Worm (Caenorhabditis elegans): ENCODE measurements around the gene M163.1.

M163.1 gene

DNA sequence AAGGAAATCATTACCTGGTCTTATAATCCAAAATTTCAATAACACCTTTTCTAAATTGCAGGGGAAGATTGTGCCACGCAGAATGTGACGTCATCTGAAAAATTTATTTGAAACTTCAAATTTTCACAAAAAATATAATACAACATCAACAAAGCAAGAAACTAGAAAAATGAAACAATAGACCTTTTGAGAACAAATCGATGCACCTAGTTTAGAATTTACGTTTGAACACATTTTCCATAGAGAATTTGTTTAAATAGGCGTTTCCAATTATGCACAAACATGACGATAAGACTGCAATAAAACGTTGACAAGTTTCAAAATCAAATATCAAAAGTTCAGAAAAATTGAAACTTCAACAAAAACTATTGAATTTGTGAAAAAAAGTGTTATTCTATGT lies 9.2 kb upstream of the M163.1 start, which contains the start of gene fbxa-141:
Gene fbxa-141, minus strand, starts transcription at position 101 of the 400 bp plus-strand sequence.
- no peak for TF ChIP-seq lin-54 (GFP tag; optimal IDR thresholded peaks at IDR 0.05)
- TF ChIP-seq F57A8.1 (GFP tag; optimal IDR thresholded peaks at IDR 0.05): no peak
- no peak for TF ChIP-seq rpc-1 (optimal IDR thresholded peaks at IDR 0.05)
- TF ChIP-seq rpc-1 (tag; optimal IDR thresholded peaks at IDR 0.05): no peak
- TF ChIP-seq ZK185.1 (tag; optimal IDR thresholded peaks at IDR 0.05; ENCODE audit: poor library complexity, severe bottlenecking): no peak
- no peak for TF ChIP-seq T26A5.8 (tag; optimal IDR thresholded peaks at IDR 0.05)
- no peak for TF ChIP-seq K11D2.4 (GFP tag; IDR thresholded peaks at IDR 0.05)
- no peak for TF ChIP-seq B0019.2 (GFP tag; conservative IDR thresholded peaks at IDR 0.05)
- no peak for TF ChIP-seq athp-1 (tag; optimal IDR thresholded peaks at IDR 0.05)
- no peak for TF ChIP-seq snpc-3.4 (tag; optimal IDR thresholded peaks at IDR 0.05)
- TF ChIP-seq tbp1 (GFP tag; optimal IDR thresholded peaks at IDR 0.05): no peak
- no peak for TF ChIP-seq egrh-3 (GFP tag; IDR thresholded peaks at IDR 0.05)
- no peak for TF ChIP-seq ceh-79 (tag; optimal IDR thresholded peaks at IDR 0.05)
- no peak for TF ChIP-seq egl-44 (GFP tag; IDR thresholded peaks at IDR 0.05)
- TF ChIP-seq C17E4.6 (GFP tag; IDR thresholded peaks at IDR 0.05): no peak
- no peak for TF ChIP-seq madf-10 (tag; optimal IDR thresholded peaks at IDR 0.05)
- no peak for TF ChIP-seq T07F8.4 (tag; optimal IDR thresholded peaks at IDR 0.05)
- no peak for TF ChIP-seq madf-3 (GFP tag; IDR thresholded peaks at IDR 0.05)

DNA sequence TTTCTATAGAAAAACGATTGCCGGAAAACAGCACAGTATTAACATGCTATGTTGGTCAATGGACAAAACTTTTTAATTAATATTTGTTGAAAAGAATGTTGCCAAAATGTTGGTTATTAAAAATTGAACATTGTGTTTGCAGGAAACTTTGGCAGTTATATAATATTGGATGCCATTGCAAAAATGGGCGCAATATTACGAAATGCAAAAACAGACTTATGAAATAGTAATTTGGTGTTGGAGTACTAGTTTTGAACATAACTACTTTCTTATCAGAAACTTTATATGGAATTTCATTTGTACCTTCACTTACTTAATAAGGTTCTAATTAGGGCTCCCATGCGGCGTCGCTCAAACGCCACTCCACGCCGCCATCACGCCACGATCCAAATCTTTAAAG lies 6.7 kb upstream of the M163.1 start:
- no peak for TF ChIP-seq ztf-26 (tag; optimal IDR thresholded peaks at IDR 0.05)

DNA sequence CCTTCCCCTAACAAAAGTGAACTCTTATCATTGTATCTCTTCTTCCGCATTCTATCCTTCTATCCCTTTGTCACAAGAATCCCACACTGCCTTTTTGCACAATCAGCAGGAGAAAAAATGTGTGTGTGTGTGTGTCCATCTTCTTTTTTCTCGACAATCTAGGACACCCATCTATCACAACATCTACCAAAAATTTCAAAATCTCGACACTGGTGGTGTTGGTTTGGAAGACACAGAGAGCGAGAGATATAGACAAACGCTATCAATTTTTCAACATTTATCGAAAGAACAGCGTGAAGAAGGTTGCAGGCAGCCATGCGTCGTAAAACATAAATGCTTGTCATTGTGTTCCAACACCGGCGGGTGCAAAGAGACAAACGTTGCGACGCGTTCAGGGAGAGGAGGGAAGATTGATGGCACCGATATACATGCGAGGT lies 5.2 kb upstream of the M163.1 start:
- TF ChIP-seq ceh-91 (GFP tag; IDR thresholded peaks at IDR 0.05) (no peak), cebp-1 (GFP tag; IDR thresholded peaks at IDR 0.05) (no peak), cebp-1 (tag; optimal IDR thresholded peaks at IDR 0.05) (peak; percentile 45), lin-40 (tag; optimal IDR thresholded peaks at IDR 0.05) (peak; percentile 20), egl-18 (GFP tag; IDR thresholded peaks at IDR 0.05) (no peak), lin-54 (GFP tag; optimal IDR thresholded peaks at IDR 0.05) (no peak), somi-1 (GFP tag; optimal IDR thresholded peaks at IDR 0.05) (peak; percentile 39), nhr-80 (tag; optimal IDR thresholded peaks at IDR 0.05) (peak; percentile 15), F57A8.1 (GFP tag; optimal IDR thresholded peaks at IDR 0.05) (no peak), zfh-2 (GFP tag; conservative IDR thresholded peaks at IDR 0.05) (0 out of 2 replicates have a peak, but pooled peaks have one; percentile 18), F23B12.7 (tag; optimal IDR thresholded peaks at IDR 0.05; ENCODE audit: insufficient read depth) (no peak), him-1 (tag; optimal IDR thresholded peaks at IDR 0.05) (no peak)

- no peak for TF ChIP-seq Y79H2A.3 (GFP tag; conservative IDR thresholded peaks at IDR 0.05)
- no peak for TF ChIP-seq unc-130 (GFP tag; optimal IDR thresholded peaks at IDR 0.05)
- peak; percentile 41 for TF ChIP-seq somi-1 (GFP tag; optimal IDR thresholded peaks at IDR 0.05)
- TF ChIP-seq F55B11.4 (tag; optimal IDR thresholded peaks at IDR 0.05; ENCODE audit: borderline replicate concordance, insufficient read depth): no peak
- TF ChIP-seq mel-28 (tag; optimal IDR thresholded peaks at IDR 0.05; ENCODE audit: borderline replicate concordance): no peak
- 0 out of 2 replicates have a peak, but pooled peaks have one; percentile 27 for TF ChIP-seq K11D2.4 (GFP tag; IDR thresholded peaks at IDR 0.05)
- no peak for TF ChIP-seq F57C9.4 (tag; optimal IDR thresholded peaks at IDR 0.05)
- peak; percentile 29 for TF ChIP-seq ceh-27 (GFP tag; optimal IDR thresholded peaks at IDR 0.05)
- TF ChIP-seq ztf-26 (tag; optimal IDR thresholded peaks at IDR 0.05): peak; percentile 60
- TF ChIP-seq lin-40 (tag; optimal IDR thresholded peaks at IDR 0.05): peak; percentile 44
- no peak for TF ChIP-seq B0019.2 (GFP tag; conservative IDR thresholded peaks at IDR 0.05)
Measured at ce11 chrX:14507992-14508391, 4.4 kb upstream of the M163.1 start.

Data from whole organism, young adult.